Worm (Caenorhabditis elegans): Measurements from ENCODE around the gene ZK1240.8.

- TF ChIP-seq ama-1 (optimal IDR thresholded peaks at IDR 0.05) (no peak), skn-1 (tag; optimal IDR thresholded peaks at IDR 0.05) (no peak), snpc-4 (tag; optimal IDR thresholded peaks at IDR 0.05) (no peak), eor-1 (tag; optimal IDR thresholded peaks at IDR 0.05) (no peak), elt-1 (tag; optimal IDR thresholded peaks at IDR 0.05) (no peak), nhr-11 (tag; optimal IDR thresholded peaks at IDR 0.05) (no peak), daf-12 (tag; optimal IDR thresholded peaks at IDR 0.05) (no peak)
Measured at ce11 chrII:2368956-2369355, 40.1 kb upstream of the ZK1240.8 start, which contains the start of gene hpo-25.

All from whole organism, L3 larva.